Worm (Caenorhabditis elegans): ENCODE measurements around the gene C27D9.2.
A peak's percentile ranks its signal among the peaks of the same experiment; 100 is the strongest.

The C27D9.2 gene

DNA sequence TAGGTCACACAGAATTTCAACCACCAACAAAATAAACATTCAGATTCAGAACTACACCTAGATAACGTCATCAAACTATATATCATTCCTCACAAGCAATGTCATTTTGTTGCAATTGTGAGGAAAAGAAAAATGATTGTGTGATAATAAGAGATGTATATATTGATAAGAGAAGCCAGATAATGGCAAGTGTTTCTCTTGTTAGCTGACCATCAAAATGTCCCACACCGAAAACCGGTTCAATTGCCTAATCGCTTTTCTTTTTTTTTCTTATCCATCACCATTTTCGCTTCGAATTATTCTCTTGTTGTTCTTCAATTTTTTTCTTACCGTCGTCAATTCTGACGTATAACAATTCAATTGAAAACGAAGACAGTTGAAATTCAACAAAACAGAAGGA lies 15.8 kb upstream of the C27D9.2 start (continued):
- no peak for TF ChIP-seq unc-62 (GFP tag; optimal IDR thresholded peaks at IDR 0.05)
- no peak for TF ChIP-seq hmg-11 (tag; optimal IDR thresholded peaks at IDR 0.05)
- TF ChIP-seq ztf-4 (tag; optimal IDR thresholded peaks at IDR 0.05): no peak
- TF ChIP-seq nfya-1 (tag; optimal IDR thresholded peaks at IDR 0.05; ENCODE audit: insufficient read depth): no peak
- peak; percentile 48 for TF ChIP-seq nhr-25 (tag; optimal IDR thresholded peaks at IDR 0.05)
- peak in 2 of 3 experiments; percentile 18 to 57 for TF ChIP-seq elt-3 (tag; optimal IDR thresholded peaks at IDR 0.05)
- TF ChIP-seq mml-1 (tag; optimal IDR thresholded peaks at IDR 0.05): no peak
- no peak for TF ChIP-seq skn-1 (tag; optimal IDR thresholded peaks at IDR 0.05)
- TF ChIP-seq ztf-11 (tag; optimal IDR thresholded peaks at IDR 0.05): no peak
- no peak for TF ChIP-seq jun-1 (tag; optimal IDR thresholded peaks at IDR 0.05)
- TF ChIP-seq nhr-43 (tag; optimal IDR thresholded peaks at IDR 0.05; ENCODE audit: poor library complexity, severe bottlenecking): peak; percentile 44
- peak; percentile 16 for TF ChIP-seq elt-1 (tag; optimal IDR thresholded peaks at IDR 0.05)
- TF ChIP-seq mdl-1 (tag; optimal IDR thresholded peaks at IDR 0.05): no peak

DNA sequence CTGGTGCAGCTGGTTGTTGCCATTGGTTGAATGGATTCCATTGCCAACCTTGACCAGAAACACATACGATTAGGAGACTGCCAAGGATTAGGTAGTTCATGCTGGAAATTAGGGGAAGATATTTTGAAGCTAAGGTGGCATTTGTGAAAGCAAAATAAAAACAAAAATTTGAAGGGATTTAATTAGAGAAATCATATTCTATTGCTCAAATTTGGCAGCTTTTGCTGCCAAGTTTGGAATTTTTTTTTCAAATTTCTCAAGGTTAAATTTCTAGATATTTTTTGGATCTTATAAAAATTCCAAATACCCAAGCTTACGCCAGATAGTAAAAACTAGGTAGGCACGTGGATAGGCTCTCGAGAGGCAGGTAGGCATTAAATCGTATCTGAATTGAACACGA lies 14.6 kb upstream of the C27D9.2 start, which contains the start of gene F26G1.5:
Gene F26G1.5 (minus strand): TSS at position 101 of the 400 bp plus-strand sequence.
- TF ChIP-seq ceh-9 (tag; optimal IDR thresholded peaks at IDR 0.05) (no peak), hmg-11 (tag; optimal IDR thresholded peaks at IDR 0.05) (no peak), pha-4 (tag; optimal IDR thresholded peaks at IDR 0.05) (no peak), nhr-28 (tag; optimal IDR thresholded peaks at IDR 0.05) (no peak), nhr-77 (tag; optimal IDR thresholded peaks at IDR 0.05) (no peak), nhr-12 (tag; optimal IDR thresholded peaks at IDR 0.05) (no peak), unc-62 (GFP tag; optimal IDR thresholded peaks at IDR 0.05) (no peak), ceh-16 (tag; optimal IDR thresholded peaks at IDR 0.05) (no peak), fos-1 (tag; optimal IDR thresholded peaks at IDR 0.05) (no peak), daf-12 (tag; optimal IDR thresholded peaks at IDR 0.05) (no peak), snpc-4 (tag; optimal IDR thresholded peaks at IDR 0.05) (no peak), lsy-12 (tag; optimal IDR thresholded peaks at IDR 0.05) (no peak), unc-39 (tag; optimal IDR thresholded peaks at IDR 0.05) (no peak), jun-1 (tag; optimal IDR thresholded peaks at IDR 0.05) (no peak), nhr-43 (tag; optimal IDR thresholded peaks at IDR 0.05; ENCODE audit: poor library complexity, severe bottlenecking) (no peak), ama-1 (optimal IDR thresholded peaks at IDR 0.05) (no peak)

DNA sequence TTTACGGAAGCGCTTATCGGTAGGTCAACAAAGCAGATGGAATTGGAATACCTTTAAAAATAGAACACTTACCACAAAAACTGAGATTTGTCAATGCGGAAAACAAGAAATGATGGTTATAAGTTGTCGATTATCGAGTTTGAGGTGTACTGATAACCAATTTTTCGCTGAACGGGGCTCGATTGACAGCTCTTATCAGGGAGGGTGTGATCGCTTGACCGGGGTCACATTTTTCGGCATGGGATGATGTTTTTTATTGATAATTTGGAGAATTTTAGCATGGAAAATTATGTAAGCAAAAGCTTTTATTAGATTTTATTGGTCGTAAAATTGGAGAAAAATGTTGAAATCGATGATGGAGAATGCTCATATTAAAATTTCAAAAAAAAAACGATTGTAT lies 13.2 kb upstream of the C27D9.2 start:
- no peak for TF ChIP-seq nhr-76 (tag; optimal IDR thresholded peaks at IDR 0.05)
- no peak for TF ChIP-seq lin-39 (tag; optimal IDR thresholded peaks at IDR 0.05)
- peak; percentile 87 for TF ChIP-seq pqm-1 (tag; optimal IDR thresholded peaks at IDR 0.05)
- no peak for TF ChIP-seq ceh-16 (tag; optimal IDR thresholded peaks at IDR 0.05)
- no peak for TF ChIP-seq nhr-77 (tag; optimal IDR thresholded peaks at IDR 0.05)
- no peak for TF ChIP-seq unc-62 (GFP tag; optimal IDR thresholded peaks at IDR 0.05)
- no peak for TF ChIP-seq hmg-11 (tag; optimal IDR thresholded peaks at IDR 0.05)
- peak; percentile 99 for TF ChIP-seq elt-2 (tag; optimal IDR thresholded peaks at IDR 0.05)
- TF ChIP-seq lsy-12 (tag; optimal IDR thresholded peaks at IDR 0.05): no peak
- TF ChIP-seq ztf-11 (tag; optimal IDR thresholded peaks at IDR 0.05): no peak
- no peak for TF ChIP-seq mdl-1 (tag; optimal IDR thresholded peaks at IDR 0.05)
- TF ChIP-seq ceh-9 (tag; optimal IDR thresholded peaks at IDR 0.05): no peak
- TF ChIP-seq egl-5 (tag; optimal IDR thresholded peaks at IDR 0.05): no peak
- TF ChIP-seq mml-1 (tag; optimal IDR thresholded peaks at IDR 0.05): no peak
- TF ChIP-seq nhr-67 (tag; optimal IDR thresholded peaks at IDR 0.05): no peak
- no peak for TF ChIP-seq nhr-12 (tag; optimal IDR thresholded peaks at IDR 0.05)
- TF ChIP-seq aly-2 (tag; optimal IDR thresholded peaks at IDR 0.05): no peak
- no peak for TF ChIP-seq nhr-23 (tag; optimal IDR thresholded peaks at IDR 0.05)
- no peak for TF ChIP-seq nhr-25 (tag; optimal IDR thresholded peaks at IDR 0.05)
- TF ChIP-seq elt-1 (tag; optimal IDR thresholded peaks at IDR 0.05): no peak
- TF ChIP-seq egl-27 (tag; optimal IDR thresholded peaks at IDR 0.05): no peak
- no peak for TF ChIP-seq nhr-28 (tag; optimal IDR thresholded peaks at IDR 0.05)
- no peak for TF ChIP-seq sea-2 (GFP tag; optimal IDR thresholded peaks at IDR 0.05)
- TF ChIP-seq pha-4 (tag; optimal IDR thresholded peaks at IDR 0.05): peak; percentile 69
- TF ChIP-seq jun-1 (tag; optimal IDR thresholded peaks at IDR 0.05): peak; percentile 24

DNA sequence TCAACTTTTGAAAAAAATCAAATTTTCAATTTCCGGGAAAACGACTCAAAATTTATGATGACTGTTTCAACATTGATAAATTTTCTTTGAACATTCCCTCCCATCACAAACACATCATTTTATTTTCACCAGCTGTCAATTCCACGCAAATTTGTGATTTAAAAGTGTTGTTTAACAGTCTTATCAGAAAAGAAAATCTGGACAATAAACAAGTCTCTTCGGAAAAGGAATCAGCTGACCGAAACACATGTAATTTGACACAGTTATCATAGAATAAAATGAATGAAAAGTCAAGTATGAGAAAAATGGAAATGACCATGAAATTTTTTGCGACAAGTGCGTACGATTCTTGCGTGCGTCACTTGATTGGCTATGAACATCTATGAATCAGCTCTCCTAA lies 12.4 kb upstream of the C27D9.2 start:
- TF ChIP-seq ztf-4 (tag; optimal IDR thresholded peaks at IDR 0.05) (no peak), ztf-11 (tag; optimal IDR thresholded peaks at IDR 0.05) (no peak), mml-1 (tag; optimal IDR thresholded peaks at IDR 0.05) (no peak), nhr-43 (tag; optimal IDR thresholded peaks at IDR 0.05; ENCODE audit: poor library complexity, severe bottlenecking) (no peak), lin-15B (tag; optimal IDR thresholded peaks at IDR 0.05) (no peak), unc-39 (tag; optimal IDR thresholded peaks at IDR 0.05) (no peak), ceh-82 (tag; optimal IDR thresholded peaks at IDR 0.05) (no peak), nhr-67 (tag; optimal IDR thresholded peaks at IDR 0.05) (no peak), jun-1 (tag; optimal IDR thresholded peaks at IDR 0.05) (peak; percentile 39), lsy-12 (tag; optimal IDR thresholded peaks at IDR 0.05) (no peak), nhr-237 (tag; optimal IDR thresholded peaks at IDR 0.05) (no peak), nhr-23 (tag; optimal IDR thresholded peaks at IDR 0.05) (peak; percentile 62), eor-1 (tag; optimal IDR thresholded peaks at IDR 0.05) (no peak), daf-12 (tag; optimal IDR thresholded peaks at IDR 0.05) (no peak), pqm-1 (tag; optimal IDR thresholded peaks at IDR 0.05) (no peak), egl-5 (tag; optimal IDR thresholded peaks at IDR 0.05) (no peak), hmg-11 (tag; optimal IDR thresholded peaks at IDR 0.05) (no peak), nhr-11 (tag; optimal IDR thresholded peaks at IDR 0.05) (no peak), elt-1 (tag; optimal IDR thresholded peaks at IDR 0.05) (no peak), ama-1 (optimal IDR thresholded peaks at IDR 0.05) (no peak), snpc-4 (tag; optimal IDR thresholded peaks at IDR 0.05) (no peak), nhr-77 (tag; optimal IDR thresholded peaks at IDR 0.05) (no peak), nhr-25 (tag; optimal IDR thresholded peaks at IDR 0.05) (peak; percentile 59), ZK546.5 (tag; optimal IDR thresholded peaks at IDR 0.05) (no peak), egl-27 (tag; optimal IDR thresholded peaks at IDR 0.05) (no peak), nhr-76 (tag; optimal IDR thresholded peaks at IDR 0.05) (no peak), pha-4 (tag; optimal IDR thresholded peaks at IDR 0.05) (peak; percentile 46), unc-62 (GFP tag; optimal IDR thresholded peaks at IDR 0.05) (no peak), sea-2 (GFP tag; optimal IDR thresholded peaks at IDR 0.05) (no peak), mdl-1 (tag; optimal IDR thresholded peaks at IDR 0.05) (no peak), skn-1 (tag; optimal IDR thresholded peaks at IDR 0.05) (no peak), ceh-16 (tag; optimal IDR thresholded peaks at IDR 0.05) (no peak), elt-3 (tag; optimal IDR thresholded peaks at IDR 0.05) (no peak), ceh-9 (tag; optimal IDR thresholded peaks at IDR 0.05) (no peak)
